Worm (Caenorhabditis elegans): ENCODE measurements around the gene shc-2.
A peak's percentile ranks its signal among the peaks of the same experiment; 100 is the strongest.

The shc-2 gene

DNA sequence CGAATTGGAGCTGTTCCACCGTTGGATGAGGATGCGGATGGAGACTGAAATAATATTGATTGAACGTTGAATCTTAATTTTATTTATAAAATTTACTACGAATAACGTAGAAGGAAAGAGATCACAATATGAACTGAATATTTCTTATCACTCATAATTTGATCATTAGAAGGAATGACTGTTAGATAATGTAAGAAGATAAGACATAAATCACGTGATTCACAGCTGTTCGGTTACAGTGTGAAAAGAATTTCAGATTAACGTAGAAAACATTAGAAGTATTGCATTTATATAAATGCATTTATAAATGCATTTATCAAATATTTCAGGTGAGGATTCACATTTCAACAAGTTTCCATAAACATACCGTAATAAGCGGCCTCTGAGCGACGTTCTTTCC lies 26.1 kb upstream of the shc-2 start:
- TF ChIP-seq tbp1 (GFP tag; optimal IDR thresholded peaks at IDR 0.05) (no peak), gei-17 (GFP tag; optimal IDR thresholded peaks at IDR 0.05) (no peak), nhr-80 (tag; optimal IDR thresholded peaks at IDR 0.05) (peak; percentile 21)

DNA sequence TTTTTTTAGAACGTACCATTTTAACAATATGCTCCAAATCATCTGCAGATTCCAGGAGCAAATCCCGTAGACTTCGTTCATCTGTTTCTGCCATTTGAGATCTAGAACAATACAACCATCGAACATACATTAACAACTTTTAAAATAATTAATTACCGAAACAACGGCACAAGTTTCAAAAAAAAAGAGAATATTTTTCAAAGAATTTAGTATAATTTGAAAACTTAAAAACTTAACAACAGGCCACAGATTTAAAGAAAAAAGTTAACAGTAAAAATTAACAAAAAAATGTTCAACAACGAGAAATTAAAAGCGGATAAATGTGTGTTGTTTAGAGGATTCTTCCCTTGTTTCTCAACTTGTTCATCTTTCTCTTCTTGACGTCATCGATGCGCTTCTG lies 25.1 kb upstream of the shc-2 start, which contains the start of gene mdt-4:
TSS of gene mdt-4 (minus strand) at position 101 of the 400 bp plus-strand sequence.
- TF ChIP-seq hmg-20 (GFP tag; IDR thresholded peaks at IDR 0.05) (no peak), nfya-1 (tag; optimal IDR thresholded peaks at IDR 0.05; ENCODE audit: borderline replicate concordance, insufficient read depth) (no peak), unc-130 (GFP tag; optimal IDR thresholded peaks at IDR 0.05) (no peak), nhr-179 (tag; optimal IDR thresholded peaks at IDR 0.05) (no peak), atf-7 (tag; optimal IDR thresholded peaks at IDR 0.05) (no peak), xnd-1 (tag; optimal IDR thresholded peaks at IDR 0.05) (no peak), cebp-1 (GFP tag; IDR thresholded peaks at IDR 0.05) (no peak), cebp-1 (tag; optimal IDR thresholded peaks at IDR 0.05) (no peak), pbrm-1 (GFP tag; IDR thresholded peaks at IDR 0.05) (no peak), ccch-3 (GFP tag; optimal IDR thresholded peaks at IDR 0.05) (no peak), F57A8.1 (GFP tag; optimal IDR thresholded peaks at IDR 0.05) (no peak), rec-8 (tag; optimal IDR thresholded peaks at IDR 0.05) (no peak), efl-1 (GFP tag; optimal IDR thresholded peaks at IDR 0.05) (no peak), sdz-38 (tag; optimal IDR thresholded peaks at IDR 0.05) (no peak), hmg-1.2 (GFP tag; IDR thresholded peaks at IDR 0.05) (no peak), F55B11.4 (tag; optimal IDR thresholded peaks at IDR 0.05; ENCODE audit: borderline replicate concordance, insufficient read depth) (no peak), hlh-26 (GFP tag; conservative IDR thresholded peaks at IDR 0.05) (no peak)

DNA sequence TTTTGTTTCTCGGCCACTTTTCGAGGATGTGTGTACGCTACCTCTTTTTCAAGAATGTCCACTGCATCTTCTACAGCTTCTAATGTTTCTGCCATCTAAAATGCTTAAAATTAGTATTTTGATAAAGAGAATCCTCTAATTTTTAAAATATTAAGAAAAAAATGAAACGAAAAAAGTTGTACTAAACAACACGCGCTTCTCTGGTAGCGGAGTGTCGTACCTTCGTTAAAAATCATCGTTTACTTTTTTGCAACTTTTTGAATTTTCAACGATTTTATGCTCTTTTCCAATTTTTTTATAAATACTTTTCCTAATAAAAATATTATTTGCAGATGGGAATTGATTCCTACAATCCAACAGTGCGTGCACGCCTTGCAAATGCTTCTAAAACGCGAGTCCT lies 23.3 kb upstream of the shc-2 start, which contains the start of the genes gldi-11 and ZK546.2:
TSS of gene gldi-11 (minus strand) at position 95 of the 400 bp plus-strand sequence.
TSS of gene ZK546.2 (plus strand) at position 333 of the 400 bp plus-strand sequence.
- TF ChIP-seq F52B5.7 (tag; optimal IDR thresholded peaks at IDR 0.05) (no peak), attf-3 (GFP tag; conservative IDR thresholded peaks at IDR 0.05) (peak; percentile 82), fkh-3 (tag; optimal IDR thresholded peaks at IDR 0.05) (no peak), snpc-4 (GFP tag; optimal IDR thresholded peaks at IDR 0.05) (no peak), snpc-4 (tag; optimal IDR thresholded peaks at IDR 0.05) (no peak), lsl-1 (GFP tag; optimal IDR thresholded peaks at IDR 0.05) (no peak), Y53G8AR.9 (GFP tag; conservative IDR thresholded peaks at IDR 0.05) (no peak), rec-8 (tag; optimal IDR thresholded peaks at IDR 0.05) (no peak)

DNA sequence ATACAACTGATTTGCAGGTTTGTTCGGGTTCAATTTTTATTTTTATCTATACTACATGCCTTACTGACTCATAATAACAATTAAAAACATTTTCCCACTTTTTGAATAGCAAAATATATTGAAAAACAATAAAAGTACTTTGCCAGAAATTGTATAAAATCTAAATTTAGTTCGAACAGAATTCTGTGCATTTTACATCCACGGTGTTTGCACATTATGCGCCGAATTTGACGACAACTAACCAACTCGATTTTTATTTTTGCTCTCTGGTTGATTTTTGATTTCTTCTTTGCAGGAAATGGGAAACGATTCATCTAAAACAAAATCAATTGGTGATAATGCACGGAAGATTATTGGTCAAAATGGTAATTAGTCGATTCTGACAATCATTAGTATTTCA lies 22.2 kb upstream of the shc-2 start:
- TF ChIP-seq mel-28 (tag; optimal IDR thresholded peaks at IDR 0.05; ENCODE audit: borderline replicate concordance) (no peak), nhr-120 (GFP tag; IDR thresholded peaks at IDR 0.05) (no peak), die-1 (tag; optimal IDR thresholded peaks at IDR 0.05) (no peak), ZK185.1 (tag; optimal IDR thresholded peaks at IDR 0.05; ENCODE audit: poor library complexity, severe bottlenecking) (peak; percentile 23), let-526 (GFP tag; IDR thresholded peaks at IDR 0.05) (no peak), mes-4 (tag; optimal IDR thresholded peaks at IDR 0.05) (no peak), F22D6.2 (tag; optimal IDR thresholded peaks at IDR 0.05) (no peak), K11D2.4 (GFP tag; IDR thresholded peaks at IDR 0.05) (no peak)
